Worm (Caenorhabditis elegans): ENCODE results near the gene clec-132.

DNA sequence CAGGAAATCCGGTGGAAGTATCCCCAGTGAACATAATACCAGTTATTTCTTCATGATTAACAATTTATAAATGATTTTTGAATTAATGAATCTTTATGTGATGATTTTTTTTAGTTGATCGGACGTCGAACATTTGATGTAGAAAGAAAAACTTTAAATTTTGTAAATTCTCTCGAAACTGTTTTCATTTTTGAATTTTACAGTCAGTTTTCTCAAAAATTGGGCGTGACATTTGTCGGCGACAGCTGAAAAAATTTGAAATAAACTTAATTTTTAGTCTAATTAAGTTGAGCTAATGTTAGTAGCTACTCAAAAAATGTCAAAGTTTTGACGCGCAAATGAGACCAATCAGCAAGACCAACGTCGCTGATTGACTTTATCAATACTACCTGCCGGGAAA is 6.6 kb downstream of the clec-132 start, which contains the start of gene srh-60:
- no peak for TF ChIP-seq pax-1 (tag; optimal IDR thresholded peaks at IDR 0.05)
- no peak for TF ChIP-seq ceh-19 (GFP tag; optimal IDR thresholded peaks at IDR 0.05)
- TF ChIP-seq F13H6.1 (tag; optimal IDR thresholded peaks at IDR 0.05), result no peak
- TF ChIP-seq tbx-2 (tag; optimal IDR thresholded peaks at IDR 0.05), result no peak
- no peak for TF ChIP-seq eyg-1 (tag; optimal IDR thresholded peaks at IDR 0.05)
- no peak for TF ChIP-seq ets-4 (tag; optimal IDR thresholded peaks at IDR 0.05)
- TF ChIP-seq elt-4 (tag; optimal IDR thresholded peaks at IDR 0.05), result no peak
- no peak for TF ChIP-seq fkh-10 (GFP tag; optimal IDR thresholded peaks at IDR 0.05)
- no peak for TF ChIP-seq sdc-2 (tag; optimal IDR thresholded peaks at IDR 0.05)
- no peak for TF ChIP-seq ama-1 (optimal IDR thresholded peaks at IDR 0.05)
- no peak for TF ChIP-seq lin-11 (tag; optimal IDR thresholded peaks at IDR 0.05)
- no peak for TF ChIP-seq odd-2 (tag; optimal IDR thresholded peaks at IDR 0.05)
- TF ChIP-seq tbx-7 (tag; optimal IDR thresholded peaks at IDR 0.05), result no peak
- TF ChIP-seq ceh-30 (tag; optimal IDR thresholded peaks at IDR 0.05), result no peak

Measured in whole organism, late embryonic.